Worm (Caenorhabditis elegans) whole organism, L1 larva: Measurements from ENCODE around the gene plc-3.

Experiments used
- ceh-63 ChIP-seq: fragments of 200-800 bp; sonication (Bioruptor generic); optimal IDR thresholded peaks from 2 replicates; lab custom pipeline; 2018; ENCODE audit warnings: mild to moderate bottlenecking, missing genetic modification characterization, missing compliant biosample characterization
- elt-2 ChIP-seq: sonication (generic microtip); optimal IDR thresholded peaks from 2 replicates; lab custom pipeline; 2016; ENCODE audit warnings: missing genetic modification characterization, mild to moderate bottlenecking, inconsistent platforms, missing compliant biosample characterization, missing genetic modification reagents
- lin-35 ChIP-seq, 2 experiments: fragments of 150-350 bp; optimal IDR thresholded peaks; 2 replicates each; lab custom pipeline; 2014; ENCODE audit warnings: missing biosample characterization in 2 of 2, missing genetic modification characterization in 2 of 2, missing genetic modification reagents in 2 of 2
- pqm-1 ChIP-seq: sonication (generic microtip); optimal IDR thresholded peaks from 3 replicates; lab custom pipeline; 2017; ENCODE audit warnings: missing biosample characterization, missing genetic modification characterization
- snpc-4 ChIP-seq: fragments of 150-350 bp; optimal IDR thresholded peaks from 2 replicates; lab custom pipeline; 2014; ENCODE audit warnings: missing biosample characterization, missing genetic modification characterization
- sptf-1 ChIP-seq: fragments of 150-350 bp; optimal IDR thresholded peaks from 2 replicates; lab custom pipeline; 2014; ENCODE audit warnings: missing biosample characterization, missing genetic modification characterization

ce11 chrII:10261261-10261660, 38.6 kb downstream of the plc-3 start:
- no peak for TF ChIP-seq elt-2 (tag; lab: Kevin White, UChicago)
- no peak for TF ChIP-seq lin-35 (GFP tag; optimal IDR thresholded peaks at IDR 0.05; lab: Kevin White, UChicago)
- no peak for TF ChIP-seq snpc-4 (tag; lab: Kevin White, UChicago)
- TF ChIP-seq ceh-63, result no peak
- TF ChIP-seq sptf-1 (tag; lab: Kevin White, UChicago), result no peak
- TF ChIP-seq pqm-1 (tag; lab: Kevin White, UChicago), result no peak
